Fruit fly (Drosophila melanogaster) whole organism, embryonic: Measurements from ENCODE around the gene sbr.
A peak's percentile ranks its signal among the peaks of the same experiment; 100 is the strongest.

ENCODE experiments used
- Atf3 ChIP-seq: fragments of 200-800 bp; sonication (Bioruptor generic); optimal IDR thresholded peaks from 3 replicates; lab custom pipeline; 2016; ENCODE audit warnings: missing biosample characterization, missing genetic modification characterization
- Bteb2 ChIP-seq: fragments of 200-800 bp; sonication (Bioruptor generic); optimal IDR thresholded peaks from 2 replicates; lab custom pipeline; 2016; ENCODE audit warnings: missing biosample characterization, missing genetic modification characterization
- CG10565 ChIP-seq: fragments of 200-800 bp; sonication (Bioruptor generic); optimal IDR thresholded peaks from 3 replicates; lab custom pipeline; 2016; ENCODE audit warnings: missing biosample characterization, mild to moderate bottlenecking, missing genetic modification characterization
- CG10959 ChIP-seq: fragments of 200-800 bp; sonication (Bioruptor generic); IDR thresholded peaks from 2 replicates; pipeline ENCODE4 v1.3.6; 2022; ENCODE audit warnings: missing biosample characterization, missing genetic modification characterization
- CG14050 ChIP-seq: fragments of 200-800 bp; sonication (Bioruptor generic); IDR thresholded peaks from 3 replicates; pipeline ENCODE4 v1.3.6; 2022; ENCODE audit warnings: missing biosample characterization, missing genetic modification characterization
- CG16779 ChIP-seq: fragments of 200-800 bp; sonication (Bioruptor generic); IDR thresholded peaks from 2 replicates; pipeline ENCODE4 v1.3.6; 2022; ENCODE audit warnings: missing biosample characterization, missing genetic modification characterization
- CG17568 ChIP-seq: fragments of 200-800 bp; sonication (Bioruptor generic); optimal IDR thresholded peaks from 2 replicates; lab custom pipeline; 2018; ENCODE audit warnings: missing biosample characterization, mild to moderate bottlenecking, missing genetic modification characterization, moderate library complexity
- CG4730 ChIP-seq: fragments of 200-800 bp; sonication (Bioruptor generic); IDR thresholded peaks from 2 replicates; pipeline ENCODE4 v1.3.6; 2022; ENCODE audit warnings: missing biosample characterization, missing genetic modification characterization
- CG5245 ChIP-seq: fragments of 200-800 bp; sonication (Bioruptor generic); optimal IDR thresholded peaks from 3 replicates; lab custom pipeline; 2016; ENCODE audit warnings: missing biosample characterization, missing genetic modification characterization
- CG6272 ChIP-seq: fragments of 200-800 bp; sonication (Bioruptor generic); IDR thresholded peaks from 2 replicates; pipeline ENCODE4 v1.3.6; 2022; ENCODE audit warnings: missing biosample characterization, missing genetic modification characterization
- CG7928 ChIP-seq: fragments of 200-800 bp; sonication (Bioruptor generic); optimal IDR thresholded peaks from 2 replicates; lab custom pipeline; 2017; ENCODE audit warnings: missing biosample characterization, mild to moderate bottlenecking, missing genetic modification characterization
- CG7987 ChIP-seq: fragments of 200-800 bp; sonication (Bioruptor generic); optimal IDR thresholded peaks from 2 replicates; lab custom pipeline; 2018; ENCODE audit warnings: missing biosample characterization, mild to moderate bottlenecking, missing genetic modification characterization, moderate library complexity
- CG8089 ChIP-seq: fragments of 200-800 bp; sonication (Bioruptor generic); optimal IDR thresholded peaks from 3 replicates; lab custom pipeline; 2016; ENCODE audit warnings: missing biosample characterization, missing genetic modification characterization
- CG9437 ChIP-seq: fragments of 200-800 bp; sonication (Bioruptor generic); optimal IDR thresholded peaks from 2 replicates; lab custom pipeline; 2018; ENCODE audit warnings: missing biosample characterization, mild to moderate bottlenecking, missing genetic modification characterization
- CkIIα-i1 ChIP-seq: fragments of 200-800 bp; sonication (Bioruptor generic); IDR thresholded peaks from 2 replicates; pipeline ENCODE4 v1.3.6; 2022; ENCODE audit warnings: missing biosample characterization, missing genetic modification characterization
- Dfd ChIP-seq, 2 experiments: fragments of >200 bp; optimal IDR thresholded peaks; 2 replicates each; lab custom pipeline; 2017; ENCODE audit warnings: missing biosample characterization in 2 of 2, missing genetic modification characterization in 2 of 2
- Fer1 ChIP-seq: fragments of 200-800 bp; sonication (Bioruptor generic); optimal IDR thresholded peaks from 2 replicates; lab custom pipeline; 2017; ENCODE audit warnings: missing biosample characterization, mild to moderate bottlenecking, missing genetic modification characterization
- Fer2 ChIP-seq: fragments of 200-800 bp; sonication (Bioruptor generic); optimal IDR thresholded peaks from 2 replicates; lab custom pipeline; 2018; ENCODE audit warnings: missing biosample characterization, mild to moderate bottlenecking, missing genetic modification characterization, moderate library complexity
- HLH4C ChIP-seq: fragments of 200-800 bp; sonication (Bioruptor generic); IDR thresholded peaks from 3 replicates; pipeline ENCODE4 v1.3.6; 2022; ENCODE audit warnings: missing biosample characterization, missing genetic modification characterization; ENCODE audit not compliant: partially characterized antibody
- Kr ChIP-seq: fragments of 200-800 bp; sonication (Bioruptor generic); optimal IDR thresholded peaks from 2 replicates; lab custom pipeline; 2017; ENCODE audit warnings: missing biosample characterization, mild to moderate bottlenecking, missing genetic modification characterization
- Lpt ChIP-seq: fragments of >200 bp; optimal IDR thresholded peaks from 2 replicates; lab custom pipeline; 2018; ENCODE audit warnings: missing biosample characterization, missing genetic modification characterization
- Mad ChIP-seq: fragments of 200-800 bp; sonication (Bioruptor generic); optimal IDR thresholded peaks from 2 replicates; lab custom pipeline; 2016; ENCODE audit warnings: missing biosample characterization, missing genetic modification characterization
- Myb ChIP-seq: fragments of 200-800 bp; sonication (Bioruptor generic); optimal IDR thresholded peaks from 2 replicates; lab custom pipeline; 2016; ENCODE audit warnings: missing biosample characterization, missing genetic modification characterization
- Opbp ChIP-seq: fragments of 200-800 bp; sonication (Bioruptor generic); IDR thresholded peaks from 3 replicates; pipeline ENCODE4 v1.3.6; 2022; ENCODE audit warnings: missing biosample characterization, missing genetic modification characterization; ENCODE audit not compliant: partially characterized antibody
- Pdp1 ChIP-seq, 2 experiments: fragments of 200-800 bp; sonication (Bioruptor generic); optimal IDR thresholded peaks; 3 replicates each; lab custom pipeline; 2016; ENCODE audit warnings: missing biosample characterization in 2 of 2, missing genetic modification characterization in 2 of 2, mild to moderate bottlenecking in 1 of 2, moderate library complexity in 1 of 2
- Trl ChIP-seq, 3 experiments: fragments of >200 bp in 2 of 3; fragments of 200-800 bp in 1 of 3; sonication (Bioruptor generic) in 1 of 3; optimal IDR thresholded peaks; 2 replicates in 1 of 3; 3 replicates in 2 of 3; lab custom pipeline; 2016 to 2017; ENCODE audit warnings: missing biosample characterization in 1 of 3, missing genetic modification characterization in 1 of 3
- Vsx1 ChIP-seq: fragments of 200-800 bp; sonication (Bioruptor generic); optimal IDR thresholded peaks from 2 replicates; lab custom pipeline; 2017; ENCODE audit warnings: missing biosample characterization, mild to moderate bottlenecking, missing genetic modification characterization, missing genetic modification reagents
- abd-A ChIP-seq: fragments of 200-800 bp; sonication (Bioruptor generic); optimal IDR thresholded peaks from 3 replicates; lab custom pipeline; 2019; ENCODE audit warnings: missing biosample characterization, mild to moderate bottlenecking, missing genetic modification characterization, moderate library complexity
- ap ChIP-seq: fragments of 200-800 bp; sonication (Bioruptor generic); IDR thresholded peaks from 2 replicates; pipeline ENCODE4 v1.3.6; 2022; ENCODE audit warnings: missing biosample characterization, missing genetic modification characterization
- cas ChIP-seq: fragments of 200-800 bp; sonication (Bioruptor generic); IDR thresholded peaks from 2 replicates; pipeline ENCODE4 v1.3.6; 2022; ENCODE audit warnings: missing biosample characterization, missing genetic modification characterization
- chn ChIP-seq: fragments of 200-800 bp; sonication (Bioruptor generic); optimal IDR thresholded peaks from 2 replicates; lab custom pipeline; 2016; ENCODE audit warnings: missing biosample characterization, missing genetic modification characterization
- crp ChIP-seq, 2 experiments: fragments of 200-800 bp; sonication (Bioruptor generic); optimal IDR thresholded peaks; 2 replicates in 1 of 2; 3 replicates in 1 of 2; lab custom pipeline; 2017; ENCODE audit warnings: missing biosample characterization in 2 of 2, missing genetic modification characterization in 2 of 2, mild to moderate bottlenecking in 1 of 2, moderate library complexity in 1 of 2
- gce ChIP-seq: fragments of 200-800 bp; sonication (Bioruptor generic); IDR thresholded peaks from 3 replicates; pipeline ENCODE4 v1.3.6; 2022; ENCODE audit warnings: missing biosample characterization, missing genetic modification characterization
- gcm2 ChIP-seq: fragments of 200-800 bp; sonication (Bioruptor generic); optimal IDR thresholded peaks from 2 replicates; lab custom pipeline; 2016; ENCODE audit warnings: missing biosample characterization, missing genetic modification characterization
- gem ChIP-seq: fragments of 200-800 bp; sonication (Bioruptor generic); optimal IDR thresholded peaks from 2 replicates; lab custom pipeline; 2019; ENCODE audit warnings: missing biosample characterization, mild to moderate bottlenecking, missing genetic modification characterization, moderate library complexity
- gt ChIP-seq: fragments of 200-800 bp; sonication (Bioruptor generic); IDR thresholded peaks from 2 replicates; pipeline ENCODE4 v1.3.6; 2022; ENCODE audit warnings: missing biosample characterization, missing genetic modification characterization
- jing ChIP-seq: fragments of 200-800 bp; sonication (Bioruptor generic); optimal IDR thresholded peaks from 2 replicates; lab custom pipeline; 2018; ENCODE audit warnings: missing biosample characterization, mild to moderate bottlenecking, missing genetic modification characterization
- kah ChIP-seq: fragments of 200-800 bp; sonication (Bioruptor generic); optimal IDR thresholded peaks from 2 replicates; lab custom pipeline; 2018; ENCODE audit warnings: missing biosample characterization, mild to moderate bottlenecking, missing genetic modification characterization
- kay ChIP-seq: fragments of 200-800 bp; sonication (Bioruptor generic); optimal IDR thresholded peaks from 2 replicates; lab custom pipeline; 2016; ENCODE audit warnings: missing biosample characterization, missing genetic modification characterization
- odd ChIP-seq: fragments of 200-800 bp; sonication (Bioruptor generic); optimal IDR thresholded peaks from 2 replicates; lab custom pipeline; 2017; ENCODE audit warnings: missing biosample characterization, mild to moderate bottlenecking, missing genetic modification characterization
- org-1 ChIP-seq: fragments of 200-800 bp; sonication (Bioruptor generic); optimal IDR thresholded peaks from 2 replicates; lab custom pipeline; 2017; ENCODE audit warnings: missing biosample characterization, missing genetic modification characterization
- pb ChIP-seq: fragments of 200-800 bp; sonication (Bioruptor generic); optimal IDR thresholded peaks from 3 replicates; lab custom pipeline; 2016; ENCODE audit warnings: missing biosample characterization, missing genetic modification characterization
- pum ChIP-seq: fragments of 200-800 bp; sonication (Bioruptor generic); optimal IDR thresholded peaks from 2 replicates; lab custom pipeline; 2016; ENCODE audit warnings: missing biosample characterization, missing genetic modification characterization
- salm ChIP-seq: fragments of 200-800 bp; sonication (Bioruptor generic); optimal IDR thresholded peaks from 2 replicates; lab custom pipeline; 2018; ENCODE audit warnings: missing biosample characterization, mild to moderate bottlenecking, missing genetic modification characterization
- seq ChIP-seq: fragments of 200-800 bp; sonication (Bioruptor generic); IDR thresholded peaks from 2 replicates; pipeline ENCODE4 v1.3.6; 2022; ENCODE audit warnings: missing biosample characterization, missing genetic modification characterization
- sob ChIP-seq: fragments of 200-800 bp; sonication (Bioruptor generic); IDR thresholded peaks from 2 replicates; pipeline ENCODE4 v1.3.6; 2022; ENCODE audit warnings: missing biosample characterization, missing genetic modification characterization
- tgo ChIP-seq: fragments of 200-800 bp; sonication (Bioruptor generic); IDR thresholded peaks from 3 replicates; pipeline ENCODE4 v1.3.6; 2022; ENCODE audit warnings: missing biosample characterization, missing genetic modification characterization
- ttk ChIP-seq: fragments of 200-800 bp; sonication (Bioruptor generic); IDR thresholded peaks from 2 replicates; pipeline ENCODE4 v2.1.2; 2022; ENCODE audit warnings: missing biosample characterization, missing genetic modification characterization
- vvl ChIP-seq: fragments of 200-800 bp; sonication (Bioruptor generic); IDR thresholded peaks from 2 replicates; pipeline ENCODE4 v1.3.6; 2022; ENCODE audit warnings: missing biosample characterization, missing genetic modification characterization
- zf30C ChIP-seq: fragments of 200-800 bp; sonication (Bioruptor generic); optimal IDR thresholded peaks from 3 replicates; lab custom pipeline; 2018; ENCODE audit warnings: missing biosample characterization, mild to moderate bottlenecking, missing genetic modification characterization

The sbr gene

DNA sequence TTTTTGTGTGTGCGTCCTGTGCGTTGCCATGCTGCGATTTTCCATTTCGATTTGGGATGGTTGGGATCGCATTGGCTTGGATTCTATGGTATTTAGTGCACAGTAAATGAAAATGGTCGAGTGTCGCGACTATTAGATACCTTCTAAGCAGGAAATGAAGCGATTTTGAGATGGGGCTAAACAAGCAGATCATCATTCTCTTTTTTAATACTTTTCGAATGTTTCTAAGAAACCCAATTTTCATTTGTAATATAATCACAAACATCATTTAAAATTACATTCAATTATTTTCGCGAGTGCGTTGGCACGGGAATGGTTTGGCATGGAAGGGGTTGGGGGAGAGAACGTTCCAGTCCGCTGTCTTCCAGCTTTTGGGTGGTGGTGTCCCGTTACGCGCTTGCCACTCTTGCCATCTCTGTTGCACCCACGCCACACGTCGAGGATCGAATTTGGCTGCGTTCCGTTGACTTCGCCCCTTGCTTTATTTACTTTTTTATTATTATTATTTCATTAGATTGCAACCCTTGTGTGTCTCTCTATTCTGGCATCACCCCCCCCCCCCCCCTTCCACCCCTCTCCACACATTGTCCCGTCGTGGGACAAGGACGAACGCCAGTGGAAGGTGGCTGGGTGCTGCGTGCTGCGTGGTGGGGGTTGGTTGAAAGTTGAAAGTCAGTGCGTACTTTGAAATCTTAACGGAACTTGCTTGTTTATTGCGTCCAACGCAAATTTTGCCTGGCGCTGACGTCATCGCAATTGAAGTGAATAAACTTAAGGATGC, 21.4 kb downstream of the sbr start (continued):
- TF ChIP-seq pb = no peak
- 0 out of 2 replicates have a peak, but pooled peaks have one; percentile 31 for TF ChIP-seq CG10959 (GFP tag; lab: Robert Waterston, UW)
- TF ChIP-seq CG10565 = no peak
- no peak for TF ChIP-seq Fer2 (tag; lab: Kevin White, UChicago)
- no peak for TF ChIP-seq CG16779 (GFP tag; lab: Robert Waterston, UW)
- TF ChIP-seq CG8089 = no peak
- peak; percentile 69 for TF ChIP-seq gem (tag; lab: Kevin White, UChicago)
- no peak for TF ChIP-seq Fer1 (GFP tag; lab: Kevin White, UChicago)
- TF ChIP-seq gcm2 = no peak
- no peak for TF ChIP-seq odd (GFP tag; lab: Kevin White, UChicago)
- TF ChIP-seq pum = no peak
- no peak for TF ChIP-seq cas (GFP tag; lab: Robert Waterston, UW)
- no peak for TF ChIP-seq CG9437 (GFP tag; lab: Kevin White, UChicago)
- TF ChIP-seq gt (GFP tag; lab: Robert Waterston, UW) = no peak
- TF ChIP-seq tgo (GFP tag; lab: Robert Waterston, UW) = peak; percentile 19; the same call in 1 of the 3 replicates
- TF ChIP-seq Pdp1 (GFP tag; optimal IDR thresholded peaks at IDR 0.05; lab: Kevin White, UChicago) = peak; percentile 6 to 17
- no peak for TF ChIP-seq chn (GFP tag; lab: Kevin White, UChicago)
- no peak for TF ChIP-seq ap (GFP tag; lab: Robert Waterston, UW)
- TF ChIP-seq org-1 (GFP tag; lab: Kevin White, UChicago) = peak; percentile 19
- TF ChIP-seq Vsx1 (GFP tag; lab: Kevin White, UChicago) = no peak
- no peak for TF ChIP-seq crp (GFP tag; optimal IDR thresholded peaks at IDR 0.05; lab: Kevin White, UChicago)
- no peak for TF ChIP-seq Trl (optimal IDR thresholded peaks at IDR 0.05; lab: Kevin White, UChicago)
- peak; percentile 2 for TF ChIP-seq Trl (GFP tag; optimal IDR thresholded peaks at IDR 0.05; lab: Kevin White, UChicago)
- TF ChIP-seq sob (GFP tag; lab: Robert Waterston, UW) = no peak
- no peak for TF ChIP-seq CG6272 (GFP tag; lab: Robert Waterston, UW)
- no peak for TF ChIP-seq CG14050 (GFP tag; lab: Robert Waterston, UW)
- TF ChIP-seq HLH4C (GFP tag; lab: Robert Waterston, UW) = no peak
- TF ChIP-seq Mad (GFP tag; lab: Kevin White, UChicago) = no peak
- TF ChIP-seq kah (GFP tag; lab: Kevin White, UChicago) = no peak
- TF ChIP-seq CG7928 (GFP tag; lab: Kevin White, UChicago) = no peak
- TF ChIP-seq CkIIα-i1 = no peak
- TF ChIP-seq Myb (GFP tag; lab: Kevin White, UChicago) = peak; percentile 12
- no peak for TF ChIP-seq CG17568
- TF ChIP-seq Kr (GFP tag; lab: Kevin White, UChicago) = no peak
- TF ChIP-seq ttk = no peak
- TF ChIP-seq abd-A (tag; lab: Kevin White, UChicago) = peak; percentile 36
- no peak for TF ChIP-seq Lpt (GFP tag; lab: Kevin White, UChicago)
- TF ChIP-seq jing (GFP tag; lab: Kevin White, UChicago) = no peak
- no peak for TF ChIP-seq Bteb2 (GFP tag; lab: Kevin White, UChicago)
- TF ChIP-seq salm (tag; lab: Kevin White, UChicago) = no peak
- no peak for TF ChIP-seq Opbp
- TF ChIP-seq Atf3 (GFP tag; lab: Kevin White, UChicago) = no peak
- no peak for TF ChIP-seq gce (GFP tag; lab: Robert Waterston, UW)
- 0 out of 2 replicates have a peak, but pooled peaks have one; percentile 33 for TF ChIP-seq CG4730
- TF ChIP-seq vvl (GFP tag; lab: Robert Waterston, UW) = peak; percentile 63
- TF ChIP-seq CG5245 (GFP tag; lab: Kevin White, UChicago) = no peak
- TF ChIP-seq kay = no peak
- TF ChIP-seq zf30C (GFP tag; lab: Kevin White, UChicago) = no peak
- TF ChIP-seq seq (GFP tag; lab: Robert Waterston, UW) = no peak
- TF ChIP-seq Dfd (GFP tag; optimal IDR thresholded peaks at IDR 0.05; lab: Kevin White, UChicago) = no peak
- TF ChIP-seq CG7987 = no peak
